Worm (Caenorhabditis elegans) whole organism, young adult: ENCODE data around the gene srw-24.

Experiments used
- B0019.2 ChIP-seq: fragments of 200-800 bp; sonication (Bioruptor generic); conservative IDR thresholded peaks from 2 replicates; pipeline ENCODE4 v1.3.6; 2022; ENCODE audit warnings: missing genetic modification reagents, missing genetic modification characterization, missing compliant biosample characterization
- F37B4.10 ChIP-seq: fragments of 200-800 bp; sonication (Bioruptor generic); IDR thresholded peaks from 2 replicates; pipeline ENCODE4 v1.3.6; 2022; ENCODE audit warnings: missing genetic modification characterization, missing compliant biosample characterization
- Y56A3A.18 ChIP-seq: fragments of 200-800 bp; sonication (Bioruptor generic); IDR thresholded peaks from 2 replicates; pipeline ENCODE4 v1.3.6; 2022; ENCODE audit warnings: missing genetic modification reagents, missing genetic modification characterization, missing compliant biosample characterization
- aptf-3 ChIP-seq: fragments of 200-800 bp; sonication (Bioruptor generic); IDR thresholded peaks from 2 replicates; pipeline ENCODE4 v1.3.6; 2022; ENCODE audit warnings: missing genetic modification characterization, missing compliant biosample characterization
- attf-5 ChIP-seq: fragments of 200-800 bp; sonication (Bioruptor generic); optimal IDR thresholded peaks from 2 replicates; lab custom pipeline; 2018; ENCODE audit warnings: mild to moderate bottlenecking, missing genetic modification characterization, missing compliant biosample characterization
- ceh-91 ChIP-seq: fragments of 200-800 bp; sonication (Bioruptor generic); IDR thresholded peaks from 2 replicates; pipeline ENCODE4 v1.3.6; 2022; ENCODE audit warnings: missing genetic modification reagents, missing genetic modification characterization, missing compliant biosample characterization
- egl-44 ChIP-seq: fragments of 200-800 bp; sonication (Bioruptor generic); IDR thresholded peaks from 2 replicates; pipeline ENCODE4 v1.3.6; 2022; ENCODE audit warnings: missing genetic modification reagents, missing genetic modification characterization, missing compliant biosample characterization
- gei-17 ChIP-seq: fragments of 200-800 bp; sonication (Bioruptor generic); optimal IDR thresholded peaks from 2 replicates; lab custom pipeline; 2018; ENCODE audit warnings: mild to moderate bottlenecking, missing genetic modification characterization, missing compliant biosample characterization
- hmg-1.2 ChIP-seq: fragments of 200-800 bp; sonication (Bioruptor generic); IDR thresholded peaks from 2 replicates; pipeline ENCODE4 v1.3.6; 2022; ENCODE audit warnings: missing genetic modification reagents, missing genetic modification characterization, missing compliant biosample characterization
- hsf-1 ChIP-seq: fragments of 200-800 bp; sonication (Bioruptor generic); IDR thresholded peaks from 2 replicates; pipeline ENCODE4 v1.3.6; 2022; ENCODE audit warnings: missing genetic modification reagents, missing genetic modification characterization, missing compliant biosample characterization
- let-526 ChIP-seq: fragments of 200-800 bp; sonication (Bioruptor generic); IDR thresholded peaks from 2 replicates; pipeline ENCODE4 v1.3.6; 2022; ENCODE audit warnings: missing genetic modification reagents, missing genetic modification characterization, missing compliant biosample characterization
- let-607 ChIP-seq, 2 experiments: fragments of 200-800 bp in 1 of 2; sonication (Bioruptor generic) in 1 of 2; sonication (generic microtip) in 1 of 2; optimal IDR thresholded peaks; 2 replicates each; lab custom pipeline; 2016 to 2018; ENCODE audit warnings: mild to moderate bottlenecking in 2 of 2, missing compliant biosample characterization in 2 of 2, missing genetic modification characterization in 2 of 2, moderate library complexity in 2 of 2, missing genotype in 1 of 2
- lin-40 ChIP-seq: sonication (generic microtip); optimal IDR thresholded peaks from 2 replicates; lab custom pipeline; 2016; ENCODE audit warnings: missing genetic modification characterization, mild to moderate bottlenecking, missing compliant biosample characterization, missing genotype, missing genetic modification reagents
- madf-6 ChIP-seq: fragments of 200-800 bp; sonication (Bioruptor generic); IDR thresholded peaks from 2 replicates; pipeline ENCODE4 v1.3.6; 2022; ENCODE audit warnings: missing genetic modification reagents, missing genetic modification characterization, missing compliant biosample characterization
- mel-28 ChIP-seq: sonication (generic microtip); optimal IDR thresholded peaks from 2 replicates; lab custom pipeline; 2016; ENCODE audit warnings: borderline replicate concordance, mild to moderate bottlenecking, missing genetic modification characterization, missing compliant biosample characterization
- mxl-1 ChIP-seq: sonication (generic microtip); optimal IDR thresholded peaks from 2 replicates; lab custom pipeline; 2016; ENCODE audit warnings: missing genetic modification characterization, missing compliant biosample characterization
- nhr-179 ChIP-seq: sonication (generic microtip); optimal IDR thresholded peaks from 2 replicates; lab custom pipeline; 2016; ENCODE audit warnings: mild to moderate bottlenecking, missing genetic modification characterization, missing compliant biosample characterization
- snpc-4 ChIP-seq, 5 experiments: fragments of 150-350 bp in 1 of 5; sonication (generic microtip) in 4 of 5; optimal IDR thresholded peaks; 2 replicates each; lab custom pipeline; 2014 to 2018; ENCODE audit warnings: missing genetic modification characterization in 5 of 5, missing biosample characterization in 3 of 5, antibody characterized with exemption in 2 of 5, mild to moderate bottlenecking in 2 of 5, missing compliant biosample characterization in 2 of 5, missing genotype in 2 of 5, moderate library complexity in 2 of 5, missing genetic modification reagents in 1 of 5
- tlf-1 ChIP-seq: fragments of 200-800 bp; sonication (Bioruptor generic); optimal IDR thresholded peaks from 2 replicates; lab custom pipeline; 2018; ENCODE audit warnings: mild to moderate bottlenecking, missing genetic modification characterization, missing compliant biosample characterization
- xnd-1 ChIP-seq: sonication (generic microtip); optimal IDR thresholded peaks from 2 replicates; lab custom pipeline; 2016; ENCODE audit warnings: missing genotype, missing genetic modification reagents, missing genetic modification characterization, missing compliant biosample characterization

Gene srw-24

DNA sequence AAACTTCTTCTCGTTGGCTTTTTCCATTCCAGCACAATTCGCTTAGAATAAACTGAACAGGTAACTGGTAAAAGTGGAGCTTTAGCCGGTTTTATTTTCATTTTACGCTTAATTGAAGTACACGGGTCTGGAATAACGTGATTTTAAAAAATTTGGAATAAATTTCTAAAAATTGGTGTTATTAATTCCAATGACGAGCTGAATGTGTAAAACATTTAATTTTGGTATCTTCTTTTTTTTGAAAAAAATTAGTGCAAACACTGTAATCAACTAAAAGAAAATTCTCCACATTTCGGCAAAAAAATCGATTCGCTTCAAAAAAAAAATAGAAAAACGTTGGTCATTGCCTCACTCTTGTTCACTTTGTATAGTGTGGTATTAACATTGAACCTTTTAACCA lies 48.5 kb downstream of the srw-24 start, which contains the start of gene T10H4.4:
TSS of gene T10H4.4 (minus strand) at position 101 of the 400 bp plus-strand sequence.
- TF ChIP-seq gei-17: no peak
- no peak for TF ChIP-seq madf-6 (GFP tag; lab: Robert Waterston, UW)
- no peak for TF ChIP-seq Y56A3A.18 (GFP tag; lab: Robert Waterston, UW)
- no peak for TF ChIP-seq B0019.2 (GFP tag; lab: Robert Waterston, UW)
- TF ChIP-seq mxl-1: no peak
- TF ChIP-seq hmg-1.2 (GFP tag; lab: Robert Waterston, UW): no peak
- no peak for TF ChIP-seq egl-44
- TF ChIP-seq nhr-179 (tag; lab: Kevin White, UChicago): no peak
- no peak for TF ChIP-seq xnd-1 (tag; lab: Kevin White, UChicago)
- no peak for TF ChIP-seq let-607 (tag; optimal IDR thresholded peaks at IDR 0.05; lab: Kevin White, UChicago)
- TF ChIP-seq F37B4.10 (GFP tag; lab: Robert Waterston, UW): no peak
- no peak for TF ChIP-seq let-526 (GFP tag; lab: Robert Waterston, UW)

DNA sequence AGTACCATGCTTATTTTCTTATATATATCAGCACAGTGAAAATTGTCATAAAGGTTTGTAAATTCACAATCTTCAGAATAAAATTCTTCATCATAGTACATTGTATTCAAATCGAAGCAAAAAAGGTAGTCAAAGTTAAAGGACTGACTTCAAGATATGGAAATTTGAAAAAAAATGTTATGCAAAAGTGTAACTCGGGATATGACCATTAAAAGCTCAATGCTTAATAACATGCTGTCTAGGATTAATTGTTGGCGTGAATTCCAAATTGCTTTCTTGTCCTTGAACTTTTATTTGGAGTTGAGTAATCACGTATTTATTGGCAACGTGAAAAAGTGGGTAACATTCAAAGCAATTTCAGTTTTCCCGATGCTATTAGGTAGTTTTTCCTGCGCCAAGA lies 51.0 kb downstream of the srw-24 start, which contains the start of gene srw-16:
TSS of gene srw-16 (minus strand) at position 101 of the 400 bp plus-strand sequence.
- no peak for TF ChIP-seq tlf-1
- TF ChIP-seq mel-28 (tag; lab: Kevin White, UChicago): no peak
- TF ChIP-seq attf-5: no peak
- TF ChIP-seq madf-6 (GFP tag; lab: Robert Waterston, UW): no peak
- no peak for TF ChIP-seq snpc-4 (GFP tag; optimal IDR thresholded peaks at IDR 0.05; lab: Kevin White, UChicago)
- TF ChIP-seq snpc-4 (tag; optimal IDR thresholded peaks at IDR 0.05; lab: Kevin White, UChicago): no peak
- TF ChIP-seq aptf-3 (GFP tag; lab: Robert Waterston, UW): no peak
- no peak for TF ChIP-seq hsf-1 (GFP tag; lab: Robert Waterston, UW)
- TF ChIP-seq ceh-91: no peak
- no peak for TF ChIP-seq lin-40 (tag; lab: Kevin White, UChicago)
